Fruit fly (Drosophila melanogaster) whole organism, wandering third instar larva: Measurements from ENCODE around the gene GlnRS.

Source experiments
- Abd-B ChIP-seq: fragments of >200 bp; optimal IDR thresholded peaks from 2 replicates; lab custom pipeline; 2017; ENCODE audit warnings: missing biosample characterization, missing genetic modification characterization
- CG32264 ChIP-seq: fragments of 200-800 bp; sonication (Bioruptor generic); optimal IDR thresholded peaks from 2 replicates; lab custom pipeline; 2016; ENCODE audit warnings: missing biosample characterization, missing genetic modification characterization
- CG9705 ChIP-seq: fragments of 200-800 bp; sonication (Bioruptor generic); optimal IDR thresholded peaks from 2 replicates; lab custom pipeline; 2018; ENCODE audit warnings: missing biosample characterization, mild to moderate bottlenecking, missing genetic modification characterization
- CrebA ChIP-seq: fragments of 200-800 bp; sonication (Bioruptor generic); optimal IDR thresholded peaks from 2 replicates; lab custom pipeline; 2016; ENCODE audit warnings: missing biosample characterization, mild to moderate bottlenecking, missing genetic modification characterization, borderline replicate concordance
- Dfd ChIP-seq: fragments of >200 bp; optimal IDR thresholded peaks from 2 replicates; lab custom pipeline; 2017; ENCODE audit warnings: missing biosample characterization, missing genetic modification characterization
- Dif ChIP-seq: fragments of 200-275, 200-300 bp; sonication (Bioruptor generic); optimal IDR thresholded peaks from 2 replicates; lab custom pipeline; 2018; ENCODE audit warnings: missing biosample characterization, missing genetic modification characterization; ENCODE audit not compliant: partially characterized antibody
- GATAd ChIP-seq: sonication (Bioruptor generic); optimal IDR thresholded peaks from 2 replicates; lab custom pipeline; 2016; ENCODE audit warnings: missing biosample characterization, missing genetic modification characterization
- HLH106 ChIP-seq: fragments of 200-800 bp; optimal IDR thresholded peaks from 3 replicates; lab custom pipeline; 2019; ENCODE audit warnings: missing biosample characterization, mild to moderate bottlenecking, missing genetic modification characterization, moderate library complexity
- Hnf4 ChIP-seq: fragments of 200-800 bp; sonication (Bioruptor generic); optimal IDR thresholded peaks from 2 replicates; lab custom pipeline; 2016; ENCODE audit warnings: missing biosample characterization, mild to moderate bottlenecking, missing genetic modification characterization
- Hr78 ChIP-seq: fragments of >200 bp; optimal IDR thresholded peaks from 2 replicates; lab custom pipeline; 2017; ENCODE audit warnings: missing biosample characterization, missing genetic modification characterization
- Hr83 ChIP-seq: fragments of 200-300 bp; sonication (Bioruptor generic); optimal IDR thresholded peaks from 2 replicates; lab custom pipeline; 2016; ENCODE audit warnings: missing biosample characterization, mild to moderate bottlenecking, missing genetic modification characterization, moderate library complexity; ENCODE audit not compliant: poor library complexity, severe bottlenecking
- Jra ChIP-seq: sonication (Bioruptor generic); optimal IDR thresholded peaks from 2 replicates; lab custom pipeline; 2016; ENCODE audit warnings: missing biosample characterization, missing genetic modification characterization
- Mio ChIP-seq: sonication (Bioruptor generic); optimal IDR thresholded peaks from 2 replicates; lab custom pipeline; 2016; ENCODE audit warnings: missing biosample characterization, missing genetic modification characterization
- Myc ChIP-seq: fragments of >200 bp; optimal IDR thresholded peaks from 2 replicates; lab custom pipeline; 2017
- N ChIP-seq: fragments of >200 bp; optimal IDR thresholded peaks from 2 replicates; lab custom pipeline; 2018; ENCODE audit warnings: missing biosample characterization, missing external identifiers, missing genetic modification characterization
- OdsH ChIP-seq: fragments of 200-800 bp; sonication (Bioruptor generic); optimal IDR thresholded peaks from 2 replicates; lab custom pipeline; 2016; ENCODE audit warnings: missing biosample characterization, mild to moderate bottlenecking, missing genetic modification characterization
- Rel ChIP-seq, 2 experiments: fragments of 200-800 bp; sonication (Bioruptor generic) in 1 of 2; optimal IDR thresholded peaks; 2 replicates in 1 of 2; 3 replicates in 1 of 2; lab custom pipeline; 2016 to 2019; ENCODE audit warnings: mild to moderate bottlenecking in 2 of 2, missing biosample characterization in 2 of 2, missing genetic modification characterization in 2 of 2, moderate library complexity in 1 of 2
- Sp1 ChIP-seq: fragments of 200-800 bp; sonication (Bioruptor generic); optimal IDR thresholded peaks from 3 replicates; lab custom pipeline; 2019; ENCODE audit warnings: missing biosample characterization, mild to moderate bottlenecking, missing genetic modification characterization, moderate library complexity
- Vsx2 ChIP-seq: fragments of 200-300, 225-300 bp; sonication (Bioruptor generic); optimal IDR thresholded peaks from 2 replicates; lab custom pipeline; 2018; ENCODE audit warnings: missing biosample characterization, missing genetic modification characterization; ENCODE audit not compliant: partially characterized antibody
- br ChIP-seq: fragments of 200-800 bp; sonication (Bioruptor generic); optimal IDR thresholded peaks from 2 replicates; lab custom pipeline; 2016; ENCODE audit warnings: missing biosample characterization, missing genetic modification characterization
- brk ChIP-seq: fragments of 200-800 bp; sonication (Bioruptor generic); optimal IDR thresholded peaks from 2 replicates; lab custom pipeline; 2016; ENCODE audit warnings: missing biosample characterization, mild to moderate bottlenecking, missing genetic modification characterization
- dl ChIP-seq, 2 experiments: fragments of 175-275, 200-275 bp in 1 of 2; fragments of 200-275 bp in 1 of 2; sonication (Bioruptor generic); optimal IDR thresholded peaks; lab custom pipeline; 2018; ENCODE audit warnings: mild to moderate bottlenecking in 2 of 2, missing biosample characterization in 2 of 2, missing genetic modification characterization in 2 of 2, moderate library complexity in 2 of 2; ENCODE audit not compliant: partially characterized antibody in 2 of 2, insufficient read depth in 1 of 2
- dmrt93B ChIP-seq: fragments of 200-800 bp; sonication (Bioruptor generic); optimal IDR thresholded peaks from 2 replicates; lab custom pipeline; 2018; ENCODE audit warnings: missing biosample characterization, mild to moderate bottlenecking, missing genetic modification characterization
- dsf ChIP-seq: sonication (Bioruptor generic); optimal IDR thresholded peaks from 2 replicates; lab custom pipeline; 2016; ENCODE audit warnings: missing biosample characterization, missing genetic modification characterization, borderline replicate concordance
- ey ChIP-seq: fragments of 200-800 bp; sonication (Bioruptor generic); optimal IDR thresholded peaks from 2 replicates; lab custom pipeline; 2016; ENCODE audit warnings: missing biosample characterization, missing genetic modification characterization
- foxo ChIP-seq, 2 experiments: fragments of 200-800 bp; sonication (Bioruptor generic); optimal IDR thresholded peaks; 2 replicates in 1 of 2; 3 replicates in 1 of 2; lab custom pipeline; 2016 to 2017; ENCODE audit warnings: missing biosample characterization in 2 of 2, missing genetic modification characterization in 2 of 2
- fru ChIP-seq: fragments of 200-800 bp; sonication (Bioruptor generic); optimal IDR thresholded peaks from 3 replicates; lab custom pipeline; 2016; ENCODE audit warnings: missing biosample characterization, mild to moderate bottlenecking, missing genetic modification characterization
- h ChIP-seq: fragments of 200-800 bp; sonication (Bioruptor generic); optimal IDR thresholded peaks from 3 replicates; lab custom pipeline; 2016; ENCODE audit warnings: missing biosample characterization, mild to moderate bottlenecking, missing genetic modification characterization
- jim ChIP-seq: fragments of 175-275, 200-325 bp; sonication (Bioruptor generic); optimal IDR thresholded peaks from 2 replicates; lab custom pipeline; 2016; ENCODE audit warnings: missing biosample characterization, mild to moderate bottlenecking, missing genetic modification characterization
- lola ChIP-seq: fragments of >200 bp; optimal IDR thresholded peaks from 2 replicates; lab custom pipeline; 2017; ENCODE audit warnings: missing biosample characterization, missing genetic modification characterization
- pan ChIP-seq: fragments of >200 bp; optimal IDR thresholded peaks from 2 replicates; lab custom pipeline; 2017
- psq ChIP-seq: fragments of 200-800 bp; sonication (Bioruptor generic); optimal IDR thresholded peaks from 3 replicates; lab custom pipeline; 2017; ENCODE audit warnings: missing biosample characterization, mild to moderate bottlenecking, missing genetic modification characterization, moderate library complexity
- rgr ChIP-seq: fragments of 200-800 bp; sonication (Bioruptor generic); optimal IDR thresholded peaks from 3 replicates; lab custom pipeline; 2016; ENCODE audit warnings: missing biosample characterization, mild to moderate bottlenecking, missing genetic modification characterization
- sage ChIP-seq: fragments of 200-800 bp; sonication (Bioruptor generic); optimal IDR thresholded peaks from 2 replicates; lab custom pipeline; 2016; ENCODE audit warnings: missing biosample characterization, mild to moderate bottlenecking, missing genetic modification characterization
- sv ChIP-seq: fragments of 200-800 bp; sonication (Bioruptor generic); optimal IDR thresholded peaks from 3 replicates; lab custom pipeline; 2016; ENCODE audit warnings: missing biosample characterization, missing genetic modification characterization
- tai ChIP-seq: sonication (Bioruptor generic); optimal IDR thresholded peaks from 2 replicates; lab custom pipeline; 2016; ENCODE audit warnings: missing biosample characterization, missing genetic modification characterization
- usp ChIP-seq: fragments of >200 bp; optimal IDR thresholded peaks from 2 replicates; lab custom pipeline; 2017; ENCODE audit warnings: missing biosample characterization, missing genetic modification characterization
- woc ChIP-seq: sonication (Bioruptor generic); optimal IDR thresholded peaks from 2 replicates; lab custom pipeline; 2016; ENCODE audit warnings: missing biosample characterization, mild to moderate bottlenecking, missing genetic modification characterization

GlnRS gene

dm6 chr3R:25235362-25235761, 30.2 kb downstream of the GlnRS start, which contains the start of gene Sil1:
TSS of gene Sil1 (minus strand) at chr3R:25235529.
- TF ChIP-seq rgr (GFP tag; lab: Kevin White, UChicago), result peak; percentile 10
- TF ChIP-seq Hnf4 (GFP tag; lab: Kevin White, UChicago), result no peak
- TF ChIP-seq HLH106 (tag; lab: Kevin White, UChicago), result no peak
- TF ChIP-seq Hr83 (GFP tag; lab: Kevin White, UChicago), result no peak
- no peak for TF ChIP-seq lola (GFP tag; lab: Kevin White, UChicago)
- TF ChIP-seq, all 38 proteins: peak for 1

DNA sequence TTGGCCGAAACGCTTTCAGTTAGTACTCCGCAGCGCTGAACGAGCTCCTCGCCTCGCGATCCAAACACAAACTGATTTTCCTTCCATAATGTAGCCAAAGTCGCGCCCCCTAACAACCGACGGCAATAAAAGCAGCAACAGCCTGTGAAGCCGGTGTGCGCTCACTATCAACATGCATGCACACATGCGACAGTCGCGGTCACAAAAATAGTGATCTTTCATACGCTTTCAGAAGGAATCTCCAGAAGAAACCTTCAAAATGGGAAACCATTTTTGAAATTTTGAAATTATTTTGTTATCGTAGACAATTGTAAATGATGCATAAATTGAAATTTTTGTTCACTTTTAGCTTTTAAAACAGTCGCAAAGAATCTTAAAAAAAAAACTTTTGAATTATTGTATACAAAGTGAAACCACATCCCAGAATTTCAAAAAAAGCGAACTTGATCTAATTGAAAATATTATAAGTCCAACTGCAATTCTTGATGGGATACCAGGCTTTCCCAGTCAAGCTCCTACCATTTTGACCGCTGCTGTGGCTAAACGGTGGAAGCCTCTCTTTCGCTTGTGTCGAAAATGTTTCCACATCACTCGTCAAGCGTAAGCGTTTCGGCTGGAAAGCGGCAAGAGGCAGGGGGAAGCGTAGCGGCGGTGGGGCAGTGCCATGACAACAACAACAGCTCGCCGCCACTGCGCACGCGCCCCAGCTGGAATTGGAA, 33.1 kb downstream of the GlnRS start, which contains the start of gene Cad96Cb:
Gene Cad96Cb (minus strand): TSS at position 51 of the 719 bp plus-strand sequence.
- TF ChIP-seq Hr78 (GFP tag; lab: Kevin White, UChicago) (no peak), Rel (GFP tag; optimal IDR thresholded peaks at IDR 0.05; lab: Kevin White, UChicago) (peak; percentile 31), Rel (tag; optimal IDR thresholded peaks at IDR 0.05; lab: Kevin White, UChicago) (peak; percentile 6), Jra (peak; percentile 66), lola (GFP tag; lab: Kevin White, UChicago) (no peak), dl (GFP tag; optimal IDR thresholded peaks at IDR 0.05; lab: Kevin White, UChicago; ENCODE audit: insufficient read depth in 1 of 2, partially characterized antibody in 2 of 2) (peak in 1 of 2 experiments; percentile 15), dsf (GFP tag; lab: Kevin White, UChicago) (peak; percentile 14), fru (GFP tag; lab: Kevin White, UChicago) (peak; percentile 90), foxo (GFP tag; optimal IDR thresholded peaks at IDR 0.05; lab: Kevin White, UChicago) (peak in 1 of 2 experiments; percentile 89), usp (GFP tag; lab: Kevin White, UChicago) (no peak), sv (GFP tag; lab: Kevin White, UChicago) (peak; percentile 73), Dif (no peak), GATAd (GFP tag; lab: Kevin White, UChicago) (peak; percentile 13), Sp1 (GFP tag; lab: Kevin White, UChicago) (peak; percentile 91), Myc (lab: Kevin White, UChicago) (no peak), h (GFP tag; lab: Kevin White, UChicago) (peak; percentile 88), CG32264 (GFP tag; lab: Kevin White, UChicago) (peak; percentile 63), Dfd (GFP tag; lab: Kevin White, UChicago) (no peak), rgr (GFP tag; lab: Kevin White, UChicago) (peak; percentile 84), psq (GFP tag; lab: Kevin White, UChicago) (peak; percentile 84), dmrt93B (peak; percentile 87), pan (no peak), N (no peak), woc (peak; percentile 93), Hr83 (GFP tag; lab: Kevin White, UChicago) (peak; percentile 9), Vsx2 (GFP tag; lab: Kevin White, UChicago) (no peak), Hnf4 (GFP tag; lab: Kevin White, UChicago) (peak; percentile 53), OdsH (GFP tag; lab: Kevin White, UChicago) (peak; percentile 86), tai (GFP tag; lab: Kevin White, UChicago) (no peak), Abd-B (GFP tag; lab: Kevin White, UChicago) (no peak), HLH106 (tag; lab: Kevin White, UChicago) (peak; percentile 86), ey (peak; percentile 86), Mio (GFP tag; lab: Kevin White, UChicago) (no peak), CG9705 (GFP tag; lab: Kevin White, UChicago) (peak; percentile 70), brk (GFP tag; lab: Kevin White, UChicago) (no peak), br (peak; percentile 86), sage (peak; percentile 47), jim (GFP tag; lab: Kevin White, UChicago) (no peak), CrebA (no peak)
- TF ChIP-seq, all 38 proteins: peak for 23
